Fruit fly (Drosophila melanogaster) whole organism, embryonic: Measurements from ENCODE around the gene fig.
A peak's percentile ranks its signal among the peaks of the same experiment; 100 is the strongest.

ENCODE experiments used
- Abd-B ChIP-seq: fragments of 200-800 bp; sonication (Bioruptor generic); optimal IDR thresholded peaks from 2 replicates; lab custom pipeline; 2018; ENCODE audit warnings: missing biosample characterization, mild to moderate bottlenecking, missing genetic modification characterization, moderate library complexity
- Adf1 ChIP-seq: fragments of 200-800 bp; sonication (Bioruptor generic); IDR thresholded peaks from 2 replicates; pipeline ENCODE4 v1.3.6; 2022; ENCODE audit warnings: missing biosample characterization, missing genetic modification characterization
- Bgb ChIP-seq: fragments of 200-800 bp; sonication (Bioruptor generic); IDR thresholded peaks from 2 replicates; pipeline ENCODE4 v1.3.6; 2022; ENCODE audit warnings: missing biosample characterization, missing genetic modification characterization; ENCODE audit not compliant: partially characterized antibody
- C15 ChIP-seq: fragments of 200-800 bp; sonication (Bioruptor generic); IDR thresholded peaks from 3 replicates; pipeline ENCODE4 v1.3.6; 2022; ENCODE audit warnings: missing biosample characterization, missing genetic modification characterization
- CG11085 ChIP-seq: fragments of 200-800 bp; sonication (Bioruptor generic); IDR thresholded peaks from 2 replicates; pipeline ENCODE4 v1.3.6; 2022; ENCODE audit warnings: missing biosample characterization, missing genetic modification characterization
- CG11456 ChIP-seq: fragments of 200-800 bp; sonication (Bioruptor generic); IDR thresholded peaks from 3 replicates; pipeline ENCODE4 v1.3.6; 2022; ENCODE audit warnings: missing biosample characterization, missing genetic modification characterization
- CG12299 ChIP-seq: fragments of 200-800 bp; sonication (Bioruptor generic); optimal IDR thresholded peaks from 2 replicates; lab custom pipeline; 2018; ENCODE audit warnings: missing biosample characterization, mild to moderate bottlenecking, missing genetic modification characterization
- CG16815 ChIP-seq: fragments of 200-800 bp; sonication (Bioruptor generic); optimal IDR thresholded peaks from 3 replicates; lab custom pipeline; 2017; ENCODE audit warnings: missing biosample characterization, mild to moderate bottlenecking, missing genetic modification characterization
- CG17361 ChIP-seq: fragments of 200-800 bp; sonication (Bioruptor generic); IDR thresholded peaks from 3 replicates; pipeline ENCODE4 v1.3.6; 2022; ENCODE audit warnings: missing biosample characterization, missing genetic modification characterization
- CG17568 ChIP-seq: fragments of 200-800 bp; sonication (Bioruptor generic); optimal IDR thresholded peaks from 2 replicates; lab custom pipeline; 2018; ENCODE audit warnings: missing biosample characterization, mild to moderate bottlenecking, missing genetic modification characterization, moderate library complexity
- CG17802 ChIP-seq: fragments of 200-800 bp; sonication (Bioruptor generic); optimal IDR thresholded peaks from 2 replicates; lab custom pipeline; 2018; ENCODE audit warnings: missing biosample characterization, mild to moderate bottlenecking, missing genetic modification characterization, moderate library complexity
- CG17912 ChIP-seq: fragments of 200-800 bp; sonication (Bioruptor generic); optimal IDR thresholded peaks from 2 replicates; lab custom pipeline; 2018; ENCODE audit warnings: missing biosample characterization, mild to moderate bottlenecking, missing genetic modification characterization
- CG1832 ChIP-seq: fragments of 200-800 bp; sonication (Bioruptor generic); optimal IDR thresholded peaks from 2 replicates; lab custom pipeline; 2017; ENCODE audit warnings: missing biosample characterization, mild to moderate bottlenecking, missing genetic modification characterization, inconsistent platforms
- CG18599 ChIP-seq: fragments of 200-800 bp; sonication (Bioruptor generic); optimal IDR thresholded peaks from 3 replicates; lab custom pipeline; 2017; ENCODE audit warnings: missing biosample characterization, missing genetic modification characterization, mild to moderate bottlenecking, moderate library complexity, missing genetic modification reagents
- CG2120 ChIP-seq: fragments of 200-800 bp; sonication (Bioruptor generic); optimal IDR thresholded peaks from 3 replicates; lab custom pipeline; 2016; ENCODE audit warnings: missing biosample characterization, missing genetic modification characterization
- CG2202 ChIP-seq: fragments of 200-800 bp; sonication (Bioruptor generic); optimal IDR thresholded peaks from 2 replicates; lab custom pipeline; 2018; ENCODE audit warnings: missing biosample characterization, mild to moderate bottlenecking, missing genetic modification characterization
- CG2712 ChIP-seq: fragments of 200-800 bp; optimal IDR thresholded peaks from 3 replicates; lab custom pipeline; 2019; ENCODE audit warnings: missing biosample characterization, mild to moderate bottlenecking, missing genetic modification characterization, moderate library complexity
- CG2889 ChIP-seq: fragments of 200-800 bp; sonication (Bioruptor generic); IDR thresholded peaks from 3 replicates; pipeline ENCODE4 v1.3.6; 2022; ENCODE audit warnings: missing biosample characterization, missing genetic modification characterization
- CG31224 ChIP-seq: fragments of 200-800 bp; sonication (Bioruptor generic); IDR thresholded peaks from 2 replicates; pipeline ENCODE4 v1.3.6; 2022; ENCODE audit warnings: missing biosample characterization, missing genetic modification characterization
- CG33213 ChIP-seq: fragments of 200-800 bp; sonication (Bioruptor generic); optimal IDR thresholded peaks from 3 replicates; lab custom pipeline; 2016; ENCODE audit warnings: missing biosample characterization, missing genetic modification characterization
- CG4328 ChIP-seq: fragments of 200-800 bp; sonication (Bioruptor generic); optimal IDR thresholded peaks from 3 replicates; lab custom pipeline; 2017; ENCODE audit warnings: missing biosample characterization, missing genetic modification reagents, missing genetic modification characterization
- CG4707 ChIP-seq: fragments of 200-800 bp; sonication (Bioruptor generic); optimal IDR thresholded peaks from 2 replicates; lab custom pipeline; 2018; ENCODE audit warnings: missing biosample characterization, mild to moderate bottlenecking, missing genetic modification characterization, moderate library complexity
- CG6854 ChIP-seq: fragments of 200-800 bp; sonication (Bioruptor generic); optimal IDR thresholded peaks from 3 replicates; lab custom pipeline; 2017; ENCODE audit warnings: missing biosample characterization, mild to moderate bottlenecking, missing genetic modification characterization
- CG7745 ChIP-seq: fragments of 200-800 bp; sonication (Bioruptor generic); optimal IDR thresholded peaks from 2 replicates; lab custom pipeline; 2018; ENCODE audit warnings: missing biosample characterization, mild to moderate bottlenecking, missing genetic modification characterization, moderate library complexity
- CG7963 ChIP-seq: fragments of 200-800 bp; sonication (Bioruptor generic); IDR thresholded peaks from 3 replicates; pipeline ENCODE4 v1.3.6; 2022; ENCODE audit warnings: missing biosample characterization, missing genetic modification characterization; ENCODE audit not compliant: partially characterized antibody
- CG8359 ChIP-seq: fragments of 200-800 bp; sonication (Bioruptor generic); optimal IDR thresholded peaks from 2 replicates; lab custom pipeline; 2017; ENCODE audit warnings: missing biosample characterization, mild to moderate bottlenecking, missing genetic modification characterization, borderline replicate concordance
- Dbx ChIP-seq: fragments of 200-800 bp; sonication (Bioruptor generic); IDR thresholded peaks from 3 replicates; pipeline ENCODE4 v1.3.6; 2022; ENCODE audit warnings: missing biosample characterization, missing genetic modification characterization
- Dfd ChIP-seq, 2 experiments: fragments of >200 bp; optimal IDR thresholded peaks; 2 replicates each; lab custom pipeline; 2017; ENCODE audit warnings: missing biosample characterization in 2 of 2, missing genetic modification characterization in 2 of 2
- Dll ChIP-seq: fragments of 200-800 bp; sonication (Bioruptor generic); IDR thresholded peaks from 4 replicates; pipeline ENCODE4 v1.3.6; 2022; ENCODE audit warnings: missing biosample characterization, missing genetic modification characterization; ENCODE audit not compliant: partially characterized antibody
- Hmr ChIP-seq: fragments of 200-800 bp; sonication (Bioruptor generic); optimal IDR thresholded peaks from 3 replicates; lab custom pipeline; 2017; ENCODE audit warnings: mild to moderate bottlenecking, missing biosample characterization, missing genetic modification reagents, missing genetic modification characterization
- Kr ChIP-seq: fragments of 200-800 bp; sonication (Bioruptor generic); optimal IDR thresholded peaks from 2 replicates; lab custom pipeline; 2017; ENCODE audit warnings: missing biosample characterization, mild to moderate bottlenecking, missing genetic modification characterization
- Lhr ChIP-seq: fragments of 200-800 bp; sonication (Bioruptor generic); optimal IDR thresholded peaks from 3 replicates; lab custom pipeline; 2017; ENCODE audit warnings: mild to moderate bottlenecking, missing biosample characterization, missing genetic modification reagents, missing genetic modification characterization
- Mrtf ChIP-seq: fragments of 200-800 bp; sonication (Bioruptor generic); IDR thresholded peaks from 3 replicates; pipeline ENCODE4 v1.3.6; 2022; ENCODE audit warnings: missing biosample characterization, missing genetic modification characterization
- bab2 ChIP-seq: fragments of 200-800 bp; sonication (Bioruptor generic); optimal IDR thresholded peaks from 2 replicates; lab custom pipeline; 2016; ENCODE audit warnings: missing biosample characterization, missing genetic modification characterization
- chinmo ChIP-seq: fragments of 200-800 bp; sonication (Bioruptor generic); IDR thresholded peaks from 4 replicates; pipeline ENCODE4 v1.3.6; 2022; ENCODE audit warnings: missing biosample characterization, missing genetic modification characterization; ENCODE audit not compliant: partially characterized antibody
- corto ChIP-seq: fragments of 200-800 bp; sonication (Bioruptor generic); optimal IDR thresholded peaks from 2 replicates; lab custom pipeline; 2016; ENCODE audit warnings: missing biosample characterization, mild to moderate bottlenecking, missing genetic modification characterization, moderate library complexity
- crc ChIP-seq: fragments of 200-800 bp; sonication (Bioruptor generic); optimal IDR thresholded peaks from 2 replicates; lab custom pipeline; 2016; ENCODE audit warnings: missing biosample characterization, missing genetic modification characterization
- eve ChIP-seq, 2 experiments: fragments of >200 bp; optimal IDR thresholded peaks; 2 replicates each; lab custom pipeline; 2017; ENCODE audit warnings: missing biosample characterization in 2 of 2, missing genetic modification characterization in 2 of 2
- fd3F ChIP-seq: fragments of 200-800 bp; sonication (Bioruptor generic); optimal IDR thresholded peaks from 2 replicates; lab custom pipeline; 2018; ENCODE audit warnings: missing biosample characterization, mild to moderate bottlenecking, missing genetic modification characterization, moderate library complexity
- hb ChIP-seq: fragments of 200-800 bp; sonication (Bioruptor generic); IDR thresholded peaks from 3 replicates; pipeline ENCODE4 v1.3.6; 2022; ENCODE audit warnings: missing biosample characterization, missing genetic modification characterization; ENCODE audit not compliant: partially characterized antibody
- pan ChIP-seq, 4 experiments: fragments of >200 bp in 3 of 4; fragments of 200-800 bp in 1 of 4; sonication (Bioruptor generic) in 1 of 4; optimal IDR thresholded peaks in 3 of 4; IDR thresholded peaks in 1 of 4; 2 replicates each; pipeline versions ENCODE4 v1.3.6 to Lab custom; 2017 to 2022; ENCODE audit warnings: missing biosample characterization in 2 of 4, missing genetic modification characterization in 2 of 4, mixed read lengths in 1 of 4
- prd ChIP-seq, 3 experiments: fragments of >200 bp in 2 of 3; fragments of 200-800 bp in 1 of 3; sonication (Bioruptor generic) in 1 of 3; optimal IDR thresholded peaks in 2 of 3; IDR thresholded peaks in 1 of 3; 2 replicates in 2 of 3; 3 replicates in 1 of 3; pipeline versions ENCODE4 v1.3.6 to Lab custom; 2017 to 2022; ENCODE audit warnings: missing biosample characterization in 1 of 3, missing genetic modification characterization in 1 of 3
- repo ChIP-seq: fragments of 200-800 bp; sonication (Bioruptor generic); optimal IDR thresholded peaks from 2 replicates; lab custom pipeline; 2016; ENCODE audit warnings: missing biosample characterization, missing genetic modification characterization
- ttk ChIP-seq: fragments of 200-800 bp; sonication (Bioruptor generic); IDR thresholded peaks from 2 replicates; pipeline ENCODE4 v2.1.2; 2022; ENCODE audit warnings: missing biosample characterization, missing genetic modification characterization
- vfl ChIP-seq: fragments of 200-800 bp; sonication (Bioruptor generic); optimal IDR thresholded peaks from 2 replicates; lab custom pipeline; 2016; ENCODE audit warnings: missing biosample characterization, missing genetic modification characterization
- wdn ChIP-seq: fragments of 200-800 bp; sonication (Bioruptor generic); IDR thresholded peaks from 2 replicates; pipeline ENCODE4 v1.3.6; 2022; ENCODE audit warnings: missing biosample characterization, missing genetic modification characterization
- yki ChIP-seq: fragments of >200 bp; optimal IDR thresholded peaks from 3 replicates; lab custom pipeline; 2018
- z ChIP-seq: fragments of 200-800 bp; sonication (Bioruptor generic); IDR thresholded peaks from 3 replicates; pipeline ENCODE4 v1.3.6; 2022; ENCODE audit warnings: missing biosample characterization, missing genetic modification characterization

The fig gene

dm6 chr3R:29736678-29737093 lies 43.6 kb downstream of the fig start, which contains the start of the genes CG7601 and CIA30 (continued):
- TF ChIP-seq crc (GFP tag; lab: Kevin White, UChicago) (peak; percentile 99), prd (optimal IDR thresholded peaks at IDR 0.05; lab: Kevin White, UChicago) (no peak), prd (GFP tag; IDR thresholded peaks at IDR 0.05; lab: Robert Waterston, UW) (peak; percentile 100), CG18599 (GFP tag; lab: Kevin White, UChicago) (peak; percentile 98), CG4707 (GFP tag; lab: Kevin White, UChicago) (peak; percentile 84), Hmr (peak; percentile 98), CG8359 (GFP tag; lab: Kevin White, UChicago) (peak; percentile 89), Dll (GFP tag; lab: Robert Waterston, UW) (peak; percentile 52; the same call in 2 of the 4 replicates), CG7745 (tag; lab: Kevin White, UChicago) (peak; percentile 46), CG11456 (GFP tag; lab: Robert Waterston, UW) (peak; percentile 100), fd3F (peak; percentile 96), CG16815 (GFP tag; lab: Kevin White, UChicago) (peak; percentile 97), ttk (GFP tag; lab: Robert Waterston, UW) (peak; percentile 100), yki (no peak), Dfd (GFP tag; optimal IDR thresholded peaks at IDR 0.05; lab: Kevin White, UChicago) (no peak), CG17568 (no peak), C15 (GFP tag; lab: Robert Waterston, UW) (peak; percentile 100), CG2120 (GFP tag; lab: Kevin White, UChicago) (peak; percentile 99), CG2712 (tag; lab: Kevin White, UChicago) (peak; percentile 98), bab2 (GFP tag; lab: Kevin White, UChicago) (peak; percentile 99), CG1832 (GFP tag; lab: Kevin White, UChicago) (no peak), CG31224 (GFP tag; lab: Robert Waterston, UW) (peak; percentile 99), CG17912 (GFP tag; lab: Kevin White, UChicago) (peak; percentile 87), vfl (peak; percentile 98), chinmo (GFP tag; lab: Robert Waterston, UW) (0 out of 4 replicates have a peak, but pooled peaks have one; percentile 39), Mrtf (GFP tag; lab: Robert Waterston, UW) (peak; percentile 100), repo (GFP tag; lab: Kevin White, UChicago) (peak; percentile 99), Lhr (peak; percentile 89), CG6854 (GFP tag; lab: Kevin White, UChicago) (peak; percentile 94), CG2889 (GFP tag; lab: Robert Waterston, UW) (peak; percentile 99), CG2202 (tag; lab: Kevin White, UChicago) (peak; percentile 85), Dbx (GFP tag; lab: Robert Waterston, UW) (peak; percentile 100), CG7963 (GFP tag; lab: Robert Waterston, UW) (no peak), Adf1 (GFP tag; lab: Robert Waterston, UW) (peak; percentile 93), Abd-B (peak; percentile 100), CG17361 (GFP tag; lab: Robert Waterston, UW) (peak; percentile 96), Kr (peak; percentile 47), corto (peak; percentile 88), CG12299 (tag; lab: Kevin White, UChicago) (peak; percentile 96), CG17802 (tag; lab: Kevin White, UChicago) (peak; percentile 91), CG11085 (GFP tag; lab: Robert Waterston, UW) (peak; percentile 100), eve (GFP tag; optimal IDR thresholded peaks at IDR 0.05; lab: Kevin White, UChicago) (peak in 1 of 2 experiments; percentile 91), CG33213 (GFP tag; lab: Kevin White, UChicago) (peak; percentile 99), CG4328 (peak; percentile 98), hb (GFP tag; lab: Robert Waterston, UW) (no peak), Bgb (GFP tag; lab: Robert Waterston, UW) (peak; percentile 33; the same call in 1 of the 2 replicates), pan (optimal IDR thresholded peaks at IDR 0.05; lab: Kevin White, UChicago) (no peak), pan (GFP tag; optimal IDR thresholded peaks at IDR 0.05 in 1 of 2, IDR thresholded peaks at IDR 0.05 in 1 of 2) (peak in 1 of 2 experiments; percentile 100), z (GFP tag; lab: Robert Waterston, UW) (peak; percentile 90), wdn (peak; percentile 100)
